Worm (Caenorhabditis elegans) whole organism, L1 larva: ENCODE data around the gene Y97E10C.1.

Experiments
- C34B4.2 ChIP-seq: sonication (generic microtip); optimal IDR thresholded peaks from 2 replicates; lab custom pipeline; 2017; ENCODE audit warnings: mild to moderate bottlenecking, missing genetic modification characterization, missing compliant biosample characterization
- alr-1 ChIP-seq: fragments of 200-800 bp; sonication (Bioruptor generic); optimal IDR thresholded peaks from 2 replicates; lab custom pipeline; 2018; ENCODE audit warnings: borderline replicate concordance, mild to moderate bottlenecking, missing genetic modification characterization, missing compliant biosample characterization
- ama-1 ChIP-seq: fragments of 150-350 bp; optimal IDR thresholded peaks from 2 replicates; lab custom pipeline; 2014
- ceh-8 ChIP-seq: fragments of 200-800 bp; sonication (Bioruptor generic); optimal IDR thresholded peaks from 2 replicates; lab custom pipeline; 2018; ENCODE audit warnings: mild to moderate bottlenecking, missing genetic modification characterization, moderate library complexity, missing compliant biosample characterization
- efl-1 ChIP-seq, 4 experiments: fragments of 150-350 bp; optimal IDR thresholded peaks in 3 of 4; peaks in 1 of 4; 1 replicate in 1 of 4; 2 replicates in 3 of 4; lab custom pipeline; 2014; ENCODE audit warnings: missing biosample characterization in 2 of 4, missing genetic modification characterization in 2 of 4, missing genetic modification reagents in 2 of 4
- egl-13 ChIP-seq: sonication (generic microtip); optimal IDR thresholded peaks from 2 replicates; lab custom pipeline; 2016; ENCODE audit warnings: missing genotype, missing genetic modification reagents, missing genetic modification characterization, missing compliant biosample characterization
- egl-27 ChIP-seq, 2 experiments: fragments of 150-350 bp in 1 of 2; sonication (generic microtip); optimal IDR thresholded peaks; 3 replicates each; lab custom pipeline; 2017 to 2018; ENCODE audit warnings: missing biosample characterization in 2 of 2, missing genetic modification characterization in 2 of 2, missing genetic modification reagents in 2 of 2
- elt-2 ChIP-seq: sonication (generic microtip); optimal IDR thresholded peaks from 2 replicates; lab custom pipeline; 2016; ENCODE audit warnings: missing genetic modification characterization, mild to moderate bottlenecking, inconsistent platforms, missing compliant biosample characterization, missing genetic modification reagents
- elt-3 ChIP-seq, 6 experiments: fragments of 150-350 bp in 1 of 6; sonication (generic microtip); optimal IDR thresholded peaks; 2 replicates each; lab custom pipeline; 2017 to 2018; ENCODE audit warnings: missing biosample characterization in 6 of 6, missing genetic modification characterization in 6 of 6, inconsistent platforms in 1 of 6
- fkh-10 ChIP-seq: sonication (generic microtip); optimal IDR thresholded peaks from 2 replicates; lab custom pipeline; 2017; ENCODE audit warnings: missing biosample characterization, missing genetic modification reagents, missing genetic modification characterization
- fos-1 ChIP-seq: fragments of 150-350 bp; optimal IDR thresholded peaks from 2 replicates; lab custom pipeline; 2014; ENCODE audit warnings: missing biosample characterization, missing genetic modification characterization
- grh-1 ChIP-seq: fragments of 200-800 bp; sonication (Bioruptor generic); IDR thresholded peaks from 2 replicates; pipeline ENCODE4 v1.3.6; 2022; ENCODE audit warnings: missing genetic modification reagents, missing genetic modification characterization, missing compliant biosample characterization
- hlh-17 ChIP-seq: fragments of 200-800 bp; sonication (Bioruptor generic); optimal IDR thresholded peaks from 2 replicates; lab custom pipeline; 2018; ENCODE audit warnings: missing genetic modification characterization, mild to moderate bottlenecking, missing compliant biosample characterization, moderate library complexity, borderline replicate concordance
- isw-1 ChIP-seq: fragments of 200-800 bp; sonication (Bioruptor generic); IDR thresholded peaks from 2 replicates; pipeline ENCODE4 v1.3.6; 2022; ENCODE audit warnings: missing genetic modification characterization, missing compliant biosample characterization
- jun-1 ChIP-seq: fragments of 150-350 bp; optimal IDR thresholded peaks from 2 replicates; lab custom pipeline; 2014; ENCODE audit warnings: missing biosample characterization, missing genetic modification reagents, missing genetic modification characterization
- lin-13 ChIP-seq: fragments of 150-350 bp; optimal IDR thresholded peaks from 2 replicates; lab custom pipeline; 2014; ENCODE audit warnings: missing biosample characterization, missing genetic modification reagents, missing genetic modification characterization
- lin-14 ChIP-seq: fragments of 200-800 bp; sonication (Bioruptor generic); optimal IDR thresholded peaks from 2 replicates; lab custom pipeline; 2018; ENCODE audit warnings: mild to moderate bottlenecking, missing genetic modification characterization, moderate library complexity, missing compliant biosample characterization
- lin-15B ChIP-seq: fragments of 150-350 bp; sonication (generic microtip); optimal IDR thresholded peaks from 3 replicates; lab custom pipeline; 2014; ENCODE audit warnings: missing biosample characterization, missing genetic modification characterization
- lir-3 ChIP-seq: sonication (generic microtip); optimal IDR thresholded peaks from 2 replicates; lab custom pipeline; 2016; ENCODE audit warnings: mild to moderate bottlenecking, missing genetic modification characterization, moderate library complexity, missing compliant biosample characterization; ENCODE audit not compliant: poor library complexity
- lsy-2 ChIP-seq, 2 experiments: fragments of 150-350 bp; optimal IDR thresholded peaks; 2 replicates each; lab custom pipeline; 2014; ENCODE audit warnings: missing biosample characterization in 2 of 2, missing genetic modification characterization in 2 of 2
- mdl-1 ChIP-seq, 2 experiments: fragments of 150-350 bp; optimal IDR thresholded peaks; 2 replicates each; lab custom pipeline; 2014 to 2017; ENCODE audit warnings: missing biosample characterization in 2 of 2, missing genetic modification characterization in 2 of 2, inconsistent platforms in 1 of 2
- mef-2 ChIP-seq: fragments of 150-350 bp; optimal IDR thresholded peaks from 2 replicates; lab custom pipeline; 2014; ENCODE audit warnings: missing biosample characterization, missing genetic modification characterization
- nhr-12 ChIP-seq: sonication (generic microtip); optimal IDR thresholded peaks from 2 replicates; lab custom pipeline; 2017; ENCODE audit warnings: missing biosample characterization, missing genetic modification characterization
- nhr-19 ChIP-seq: fragments of 200-800 bp; sonication (Bioruptor generic); conservative IDR thresholded peaks from 2 replicates; pipeline ENCODE4 v1.3.6; 2022; ENCODE audit warnings: missing genetic modification characterization, missing compliant biosample characterization
- nhr-28 ChIP-seq: fragments of 150-350 bp; optimal IDR thresholded peaks from 2 replicates; lab custom pipeline; 2014; ENCODE audit warnings: missing biosample characterization, missing genetic modification characterization
- nhr-76 ChIP-seq: sonication (generic microtip); optimal IDR thresholded peaks from 2 replicates; lab custom pipeline; 2017; ENCODE audit warnings: missing biosample characterization, missing genetic modification characterization
- nhr-77 ChIP-seq: fragments of 150-350 bp; optimal IDR thresholded peaks from 2 replicates; lab custom pipeline; 2014; ENCODE audit warnings: missing biosample characterization, missing genetic modification characterization
- nhr-84 ChIP-seq: sonication (generic microtip); optimal IDR thresholded peaks from 2 replicates; lab custom pipeline; 2017; ENCODE audit warnings: missing biosample characterization, missing genetic modification characterization
- nhr-85 ChIP-seq: sonication (generic microtip); peaks from one replicate; lab custom pipeline; 2016; ENCODE audit warnings: missing genetic modification characterization, inconsistent platforms, missing compliant biosample characterization
- nhr-90 ChIP-seq: sonication (generic microtip); optimal IDR thresholded peaks from 2 replicates; lab custom pipeline; 2016; ENCODE audit warnings: mild to moderate bottlenecking, missing genetic modification characterization, missing compliant biosample characterization; ENCODE audit not compliant: poor library complexity
- pag-3 ChIP-seq: sonication (generic microtip); optimal IDR thresholded peaks from 2 replicates; lab custom pipeline; 2017; ENCODE audit warnings: missing genetic modification characterization, mild to moderate bottlenecking, missing compliant biosample characterization, antibody characterized with exemption, borderline replicate concordance; ENCODE audit not compliant: insufficient read depth
- pax-3 ChIP-seq: fragments of 200-800 bp; sonication (Bioruptor generic); optimal IDR thresholded peaks from 2 replicates; lab custom pipeline; 2018; ENCODE audit warnings: mild to moderate bottlenecking, missing genetic modification characterization, moderate library complexity, missing compliant biosample characterization
- skn-1 ChIP-seq: fragments of 150-350 bp; optimal IDR thresholded peaks from 2 replicates; lab custom pipeline; 2014; ENCODE audit warnings: missing biosample characterization, missing genetic modification characterization
- snu-23 ChIP-seq: sonication (generic microtip); optimal IDR thresholded peaks from 2 replicates; lab custom pipeline; 2016; ENCODE audit warnings: missing genetic modification characterization, missing compliant biosample characterization
- sup-37 ChIP-seq: fragments of 200-800 bp; sonication (Bioruptor generic); optimal IDR thresholded peaks from 2 replicates; lab custom pipeline; 2018; ENCODE audit warnings: mild to moderate bottlenecking, missing genetic modification characterization, missing compliant biosample characterization
- swsn-7 ChIP-seq: sonication (generic microtip); optimal IDR thresholded peaks from 2 replicates; lab custom pipeline; 2016; ENCODE audit warnings: missing genetic modification characterization, missing compliant biosample characterization
- tbx-2 ChIP-seq: sonication (generic microtip); optimal IDR thresholded peaks from 2 replicates; lab custom pipeline; 2016; ENCODE audit warnings: missing genetic modification characterization, missing compliant biosample characterization
- tlp-1 ChIP-seq: fragments of 150-350 bp; optimal IDR thresholded peaks from 2 replicates; lab custom pipeline; 2014; ENCODE audit warnings: missing biosample characterization, missing genetic modification characterization
- unc-130 ChIP-seq: fragments of 150-350 bp; optimal IDR thresholded peaks from 2 replicates; lab custom pipeline; 2017; ENCODE audit warnings: missing biosample characterization, missing genetic modification characterization, inconsistent platforms
- unc-62 ChIP-seq: fragments of 150-350 bp; optimal IDR thresholded peaks from 2 replicates; lab custom pipeline; 2014; ENCODE audit warnings: missing biosample characterization, missing genetic modification reagents, missing genetic modification characterization
- unc-86 ChIP-seq: sonication (generic microtip); optimal IDR thresholded peaks from 2 replicates; lab custom pipeline; 2016; ENCODE audit warnings: missing genetic modification characterization, missing compliant biosample characterization
- unc-98 ChIP-seq: fragments of 200-800 bp; sonication (Bioruptor generic); IDR thresholded peaks from 2 replicates; pipeline ENCODE4 v1.3.6; 2022; ENCODE audit warnings: missing genetic modification characterization, missing compliant biosample characterization
- vab-15 ChIP-seq: sonication (generic microtip); optimal IDR thresholded peaks from 2 replicates; lab custom pipeline; 2017; ENCODE audit warnings: missing genotype, mild to moderate bottlenecking, missing genetic modification characterization, missing compliant biosample characterization
- xbp-1 ChIP-seq: sonication (generic microtip); optimal IDR thresholded peaks from 2 replicates; lab custom pipeline; 2016; ENCODE audit warnings: missing genetic modification characterization, missing compliant biosample characterization
- zag-1 ChIP-seq: fragments of 150-350 bp; optimal IDR thresholded peaks from 2 replicates; lab custom pipeline; 2014; ENCODE audit warnings: missing biosample characterization, missing genetic modification characterization
- zip-4 ChIP-seq: fragments of 200-800 bp; sonication (Bioruptor generic); optimal IDR thresholded peaks from 2 replicates; lab custom pipeline; 2018; ENCODE audit warnings: mild to moderate bottlenecking, missing genetic modification characterization, moderate library complexity, missing compliant biosample characterization
- ztf-4 ChIP-seq: fragments of 150-350 bp; optimal IDR thresholded peaks from 2 replicates; lab custom pipeline; 2014; ENCODE audit warnings: missing biosample characterization, missing genetic modification characterization

The Y97E10C.1 gene

DNA sequence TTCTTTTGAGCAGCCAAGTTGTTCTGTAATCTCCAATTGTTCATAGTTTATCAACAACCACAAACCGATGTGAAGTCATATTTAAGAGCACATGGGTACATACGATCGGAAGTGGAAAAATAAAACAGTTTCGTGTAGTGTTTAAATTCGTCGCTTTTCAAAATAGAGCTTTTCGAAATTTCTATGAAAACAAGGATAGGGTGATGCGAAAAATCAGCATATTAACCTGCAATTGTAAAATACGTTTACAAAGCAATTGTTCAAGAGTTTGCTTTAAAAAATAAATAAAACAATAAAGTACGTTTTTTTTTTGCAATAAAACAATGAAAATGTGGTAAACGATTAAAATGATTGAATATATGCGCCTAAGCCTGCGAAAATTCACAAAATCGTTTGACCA, 6.7 kb upstream of the Y97E10C.1 start, which contains the start of gene ZK105.14:
TSS of gene ZK105.14 (minus strand) at position 101 of the 400 bp plus-strand sequence.
- no peak for TF ChIP-seq jun-1 (tag; lab: Kevin White, UChicago)
- TF ChIP-seq elt-2 (tag; lab: Kevin White, UChicago), result no peak
- TF ChIP-seq nhr-76 (tag; lab: Kevin White, UChicago), result no peak
- no peak for TF ChIP-seq zip-4 (GFP tag; lab: Kevin White, UChicago)
- TF ChIP-seq lin-15B (tag; lab: Kevin White, UChicago), result no peak
- no peak for TF ChIP-seq grh-1 (GFP tag; lab: Robert Waterston, UW)
- no peak for TF ChIP-seq nhr-90 (tag; lab: Kevin White, UChicago)
- TF ChIP-seq unc-62 (GFP tag; lab: Kevin White, UChicago), result no peak
- no peak for TF ChIP-seq pax-3 (tag; lab: Kevin White, UChicago)
- no peak for TF ChIP-seq pag-3 (tag; lab: Kevin White, UChicago)
- TF ChIP-seq snu-23 (GFP tag; lab: Kevin White, UChicago), result no peak
- TF ChIP-seq efl-1 (optimal IDR thresholded peaks at IDR 0.05; lab: Kevin White, UChicago), result no peak
- TF ChIP-seq efl-1 (GFP tag; optimal IDR thresholded peaks at IDR 0.05 in 1 of 2; lab: Kevin White, UChicago), result no peak
- TF ChIP-seq ceh-8 (GFP tag; lab: Kevin White, UChicago), result no peak
- no peak for TF ChIP-seq skn-1
- no peak for TF ChIP-seq lin-14 (GFP tag; lab: Kevin White, UChicago)
- no peak for TF ChIP-seq fkh-10 (GFP tag; lab: Kevin White, UChicago)
- no peak for TF ChIP-seq isw-1 (GFP tag; lab: Robert Waterston, UW)
- TF ChIP-seq ztf-4 (tag; lab: Kevin White, UChicago), result no peak
- no peak for TF ChIP-seq elt-3 (tag; optimal IDR thresholded peaks at IDR 0.05; lab: Kevin White, UChicago)
- TF ChIP-seq, all 84 proteins: peak for 0

DNA sequence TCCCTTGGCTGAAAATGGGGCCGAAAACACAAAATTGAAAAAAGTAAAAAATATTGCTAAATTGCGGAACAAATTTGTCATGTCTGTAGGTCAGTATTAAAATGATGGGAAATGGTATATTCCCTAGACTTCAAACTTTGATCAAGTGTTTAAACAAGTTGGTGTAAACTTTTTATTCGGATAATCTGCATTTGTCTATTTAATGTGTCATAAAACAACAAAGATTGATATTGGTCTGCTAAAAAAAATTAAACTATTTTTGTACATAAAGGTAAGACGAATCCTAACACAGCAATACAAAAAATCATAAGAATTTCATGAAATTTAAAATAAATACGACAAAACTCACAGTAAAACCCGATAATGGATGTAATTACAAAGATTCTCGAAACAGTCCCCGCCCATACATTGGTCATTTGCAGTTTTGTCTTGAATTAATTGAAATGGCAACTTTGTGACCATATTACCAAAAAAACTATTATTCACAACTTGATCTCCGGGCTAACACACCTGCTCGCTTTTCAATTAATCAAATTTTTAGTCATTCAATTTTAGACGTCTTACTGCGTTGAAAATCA, 4.6 kb upstream of the Y97E10C.1 start, which contains the start of the genes ZK105.6 and ZK105.8:
TSS of gene ZK105.6 (minus strand) at position 101 of the 578 bp plus-strand sequence.
TSS of gene ZK105.8 (plus strand) at position 528 of the 578 bp plus-strand sequence.
- no peak for TF ChIP-seq mef-2 (tag; lab: Kevin White, UChicago)
- no peak for TF ChIP-seq unc-98 (GFP tag; lab: Robert Waterston, UW)
- no peak for TF ChIP-seq fkh-10 (GFP tag; lab: Kevin White, UChicago)
- no peak for TF ChIP-seq mdl-1 (tag; optimal IDR thresholded peaks at IDR 0.05; lab: Kevin White, UChicago)
- TF ChIP-seq nhr-77 (tag; lab: Kevin White, UChicago), result no peak
- TF ChIP-seq lsy-2 (tag; optimal IDR thresholded peaks at IDR 0.05; lab: Kevin White, UChicago), result no peak
- TF ChIP-seq zip-4 (GFP tag; lab: Kevin White, UChicago), result no peak
- no peak for TF ChIP-seq egl-27 (tag; optimal IDR thresholded peaks at IDR 0.05; lab: Kevin White, UChicago)
- TF ChIP-seq pax-3 (tag; lab: Kevin White, UChicago), result no peak
- no peak for TF ChIP-seq vab-15 (tag; lab: Kevin White, UChicago)
- TF ChIP-seq nhr-85 (tag; lab: Kevin White, UChicago), result no peak
- TF ChIP-seq alr-1 (tag; lab: Kevin White, UChicago), result no peak
- TF ChIP-seq tbx-2 (tag; lab: Kevin White, UChicago), result no peak
- TF ChIP-seq tlp-1 (tag; lab: Kevin White, UChicago), result no peak
- TF ChIP-seq fos-1, result no peak
- no peak for TF ChIP-seq skn-1

DNA sequence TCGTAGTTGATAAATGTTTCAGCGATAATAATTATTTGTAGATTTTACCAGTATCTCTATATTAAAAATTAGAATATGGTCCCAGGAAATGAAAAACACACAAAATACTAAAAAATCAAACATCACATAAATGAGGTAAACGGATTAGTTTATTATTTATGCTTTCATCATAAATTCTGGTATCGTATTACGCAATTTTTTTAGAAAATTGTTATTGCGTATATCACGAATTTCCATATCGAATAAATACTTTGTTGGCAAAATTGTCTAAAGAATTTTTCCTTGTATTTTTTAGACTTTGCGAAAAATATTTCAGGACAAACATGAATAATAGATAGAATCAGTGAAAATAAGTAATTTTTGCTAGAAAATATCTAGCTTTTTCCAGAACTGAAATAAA, 2.5 kb upstream of the Y97E10C.1 start:
- no peak for TF ChIP-seq nhr-84
- TF ChIP-seq nhr-19 (GFP tag; lab: Robert Waterston, UW), result no peak
- TF ChIP-seq nhr-28 (tag; lab: Kevin White, UChicago), result no peak
- TF ChIP-seq xbp-1 (tag; lab: Kevin White, UChicago), result no peak
- TF ChIP-seq lir-3 (tag; lab: Kevin White, UChicago), result no peak
- no peak for TF ChIP-seq egl-13 (tag; lab: Kevin White, UChicago)
- no peak for TF ChIP-seq unc-86 (tag; lab: Kevin White, UChicago)
- no peak for TF ChIP-seq C34B4.2 (tag; lab: Kevin White, UChicago)
- no peak for TF ChIP-seq fkh-10 (GFP tag; lab: Kevin White, UChicago)
- TF ChIP-seq sup-37, result no peak
- TF ChIP-seq unc-130 (tag; lab: Kevin White, UChicago), result no peak
- no peak for TF ChIP-seq lin-13 (GFP tag; lab: Kevin White, UChicago)
- TF ChIP-seq nhr-12 (tag; lab: Kevin White, UChicago), result no peak
- TF ChIP-seq hlh-17 (GFP tag; lab: Kevin White, UChicago), result no peak
- no peak for TF ChIP-seq swsn-7 (tag; lab: Kevin White, UChicago)
- TF ChIP-seq zag-1 (tag; lab: Kevin White, UChicago), result no peak
- TF ChIP-seq ama-1 (lab: Kevin White, UChicago), result no peak
